Fruit fly (Drosophila melanogaster) Kc167 (cell line): Measurements from ENCODE around the gene CG4892.

Experiments
- Myc ChIP-seq: fragments of >200 bp; optimal IDR thresholded peaks from 2 replicates; lab custom pipeline; 2017; ENCODE audit warnings: missing external identifiers
- h ChIP-seq: fragments of >200 bp; optimal IDR thresholded peaks from 3 replicates; lab custom pipeline; 2018; ENCODE audit warnings: missing external identifiers
- psq ChIP-seq: fragments of >200 bp; optimal IDR thresholded peaks from 2 replicates; lab custom pipeline; 2017; ENCODE audit warnings: missing external identifiers

- no peak for TF ChIP-seq psq (lab: Kevin White, UChicago)
- TF ChIP-seq h (lab: Kevin White, UChicago) = no peak
- no peak for TF ChIP-seq Myc (lab: Kevin White, UChicago)
Observed at dm6 chr2L:16165531-16165930, 32.2 kb downstream of the CG4892 start, which contains the start of gene Ca-alpha1D.
